Worm (Caenorhabditis elegans) whole organism, L3 larva: ENCODE results near the gene F54F7.3.

Experiments
- R02D3.7 ChIP-seq: fragments of 150-350 bp; optimal IDR thresholded peaks from 2 replicates; lab custom pipeline; 2014; ENCODE audit warnings: missing biosample characterization, missing genetic modification characterization
- ZK546.5 ChIP-seq: sonication (generic microtip); optimal IDR thresholded peaks from 2 replicates; lab custom pipeline; 2017; ENCODE audit warnings: missing biosample characterization, missing genetic modification characterization
- ceh-16 ChIP-seq: sonication (generic microtip); optimal IDR thresholded peaks from 2 replicates; lab custom pipeline; 2017; ENCODE audit warnings: missing biosample characterization, missing genetic modification characterization
- ceh-28 ChIP-seq: fragments of 150-350 bp; optimal IDR thresholded peaks from 2 replicates; lab custom pipeline; 2014; ENCODE audit warnings: missing biosample characterization, missing genetic modification reagents, missing genetic modification characterization
- ceh-9 ChIP-seq: sonication (generic microtip); optimal IDR thresholded peaks from 2 replicates; lab custom pipeline; 2018; ENCODE audit warnings: missing biosample characterization, missing genetic modification characterization
- daf-12 ChIP-seq: fragments of 150-350 bp; optimal IDR thresholded peaks from 2 replicates; lab custom pipeline; 2014; ENCODE audit warnings: missing biosample characterization, missing genetic modification reagents, missing genetic modification characterization
- egl-5 ChIP-seq: fragments of 150-350 bp; optimal IDR thresholded peaks from 2 replicates; lab custom pipeline; 2017; ENCODE audit warnings: missing biosample characterization, missing genetic modification reagents, missing genetic modification characterization, inconsistent platforms
- elt-1 ChIP-seq: fragments of 150-350 bp; optimal IDR thresholded peaks from 2 replicates; lab custom pipeline; 2014; ENCODE audit warnings: missing biosample characterization, missing genetic modification characterization
- elt-2 ChIP-seq: sonication (generic microtip); optimal IDR thresholded peaks from 2 replicates; lab custom pipeline; 2016; ENCODE audit warnings: missing genetic modification reagents, mild to moderate bottlenecking, missing genetic modification characterization, missing compliant biosample characterization
- elt-3 ChIP-seq, 3 experiments: fragments of 150-350 bp in 1 of 3; sonication (generic microtip) in 2 of 3; optimal IDR thresholded peaks; 2 replicates in 2 of 3; 4 replicates in 1 of 3; lab custom pipeline; 2014 to 2017; ENCODE audit warnings: missing biosample characterization in 3 of 3, missing genetic modification characterization in 3 of 3
- fkh-10 ChIP-seq: sonication (generic microtip); optimal IDR thresholded peaks from 2 replicates; lab custom pipeline; 2017; ENCODE audit warnings: missing biosample characterization, missing genetic modification reagents, missing genetic modification characterization
- fkh-2 ChIP-seq: fragments of 150-350 bp; optimal IDR thresholded peaks from 2 replicates; lab custom pipeline; 2014; ENCODE audit warnings: missing biosample characterization, missing genetic modification reagents, missing genetic modification characterization
- fos-1 ChIP-seq: fragments of 150-350 bp; optimal IDR thresholded peaks from 2 replicates; lab custom pipeline; 2014; ENCODE audit warnings: missing biosample characterization, missing genetic modification characterization
- hmg-11 ChIP-seq: sonication (generic microtip); optimal IDR thresholded peaks from 2 replicates; lab custom pipeline; 2016; ENCODE audit warnings: missing genetic modification characterization, missing compliant biosample characterization
- jun-1 ChIP-seq: fragments of 150-350 bp; optimal IDR thresholded peaks from 2 replicates; lab custom pipeline; 2014; ENCODE audit warnings: missing biosample characterization, missing genetic modification reagents, missing genetic modification characterization
- lin-15B ChIP-seq: fragments of 150-350 bp; optimal IDR thresholded peaks from 2 replicates; lab custom pipeline; 2014; ENCODE audit warnings: missing biosample characterization, missing genetic modification characterization
- lin-39 ChIP-seq: fragments of 150-350 bp; optimal IDR thresholded peaks from 2 replicates; lab custom pipeline; 2018; ENCODE audit warnings: missing biosample characterization, missing genetic modification reagents, missing genetic modification characterization
- mdl-1 ChIP-seq: fragments of 150-350 bp; optimal IDR thresholded peaks from 2 replicates; lab custom pipeline; 2014; ENCODE audit warnings: missing biosample characterization, missing genetic modification characterization
- mml-1 ChIP-seq: fragments of 150-350 bp; sonication (generic microtip); optimal IDR thresholded peaks from 3 replicates; lab custom pipeline; 2014; ENCODE audit warnings: missing biosample characterization, missing genetic modification characterization
- nhr-11 ChIP-seq: fragments of 150-350 bp; optimal IDR thresholded peaks from 2 replicates; lab custom pipeline; 2014; ENCODE audit warnings: missing biosample characterization, missing genetic modification characterization
- nhr-12 ChIP-seq: fragments of 150-350 bp; optimal IDR thresholded peaks from 2 replicates; lab custom pipeline; 2014; ENCODE audit warnings: missing biosample characterization, missing genetic modification characterization
- nhr-23 ChIP-seq: fragments of 150-350 bp; optimal IDR thresholded peaks from 2 replicates; lab custom pipeline; 2014; ENCODE audit warnings: missing biosample characterization, missing genetic modification reagents, missing genetic modification characterization
- nhr-237 ChIP-seq: fragments of 150-350 bp; optimal IDR thresholded peaks from 2 replicates; lab custom pipeline; 2014; ENCODE audit warnings: missing biosample characterization, missing genetic modification characterization
- nhr-25 ChIP-seq: sonication (generic microtip); optimal IDR thresholded peaks from 2 replicates; lab custom pipeline; 2017; ENCODE audit warnings: missing biosample characterization, missing genetic modification characterization
- nhr-67 ChIP-seq: fragments of 150-350 bp; optimal IDR thresholded peaks from 2 replicates; lab custom pipeline; 2014; ENCODE audit warnings: missing biosample characterization, missing genetic modification characterization
- nhr-76 ChIP-seq: fragments of 150-350 bp; sonication (generic microtip); optimal IDR thresholded peaks from 5 replicates; lab custom pipeline; 2014; ENCODE audit warnings: missing biosample characterization, missing genetic modification characterization
- nhr-77 ChIP-seq: fragments of 150-350 bp; optimal IDR thresholded peaks from 2 replicates; lab custom pipeline; 2014; ENCODE audit warnings: missing biosample characterization, missing genetic modification characterization
- pha-4 ChIP-seq: fragments of 150-350 bp; optimal IDR thresholded peaks from 2 replicates; lab custom pipeline; 2014; ENCODE audit warnings: missing biosample characterization, missing genetic modification reagents, missing genetic modification characterization
- pqm-1 ChIP-seq: fragments of 150-350 bp; optimal IDR thresholded peaks from 2 replicates; lab custom pipeline; 2017; ENCODE audit warnings: missing biosample characterization, missing genetic modification characterization, inconsistent platforms
- sea-2 ChIP-seq: fragments of 150-350 bp; sonication (generic microtip); optimal IDR thresholded peaks from 4 replicates; lab custom pipeline; 2014; ENCODE audit warnings: missing biosample characterization, missing genetic modification reagents, missing genetic modification characterization
- skn-1 ChIP-seq: fragments of 150-350 bp; optimal IDR thresholded peaks from 2 replicates; lab custom pipeline; 2014; ENCODE audit warnings: missing biosample characterization, missing genetic modification characterization
- snpc-4 ChIP-seq: fragments of 150-350 bp; optimal IDR thresholded peaks from 2 replicates; lab custom pipeline; 2014; ENCODE audit warnings: missing biosample characterization, missing genetic modification characterization
- tbx-2 ChIP-seq: sonication (generic microtip); optimal IDR thresholded peaks from 2 replicates; lab custom pipeline; 2016; ENCODE audit warnings: mild to moderate bottlenecking, missing genetic modification characterization, missing compliant biosample characterization
- unc-39 ChIP-seq: sonication (generic microtip); optimal IDR thresholded peaks from 4 replicates; lab custom pipeline; 2017; ENCODE audit warnings: missing biosample characterization, missing genetic modification characterization
- unc-62 ChIP-seq: fragments of 150-350 bp; sonication (generic microtip); optimal IDR thresholded peaks from 4 replicates; lab custom pipeline; 2014; ENCODE audit warnings: missing biosample characterization, missing genetic modification reagents, missing genetic modification characterization
- ztf-4 ChIP-seq: fragments of 150-350 bp; optimal IDR thresholded peaks from 2 replicates; lab custom pipeline; 2014; ENCODE audit warnings: missing biosample characterization, missing genetic modification characterization

Gene F54F7.3

ce11 chrX:11850082-11850481, at the start of gene F54F7.3:
Gene F54F7.3 (minus strand): TSS chrX:11850182.
- TF ChIP-seq nhr-237 (tag; lab: Kevin White, UChicago) (no peak), ztf-4 (no peak), mdl-1 (tag; lab: Kevin White, UChicago) (no peak), pha-4 (tag; lab: Kevin White, UChicago) (no peak), lin-15B (tag; lab: Kevin White, UChicago) (no peak), hmg-11 (tag; lab: Kevin White, UChicago) (no peak), mml-1 (tag; lab: Kevin White, UChicago) (no peak), nhr-23 (tag; lab: Kevin White, UChicago) (no peak), nhr-12 (tag; lab: Kevin White, UChicago) (no peak), fos-1 (tag; lab: Kevin White, UChicago) (no peak), nhr-11 (tag; lab: Kevin White, UChicago) (no peak), fkh-2 (no peak), sea-2 (GFP tag; lab: Kevin White, UChicago) (no peak)

ce11 chrX:11899031-11899430, 49.0 kb upstream of the F54F7.3 start:
- TF ChIP-seq nhr-23 (tag; lab: Kevin White, UChicago): no peak
- TF ChIP-seq nhr-25 (tag; lab: Kevin White, UChicago): no peak
- TF ChIP-seq elt-2: no peak
- peak; percentile 72 for TF ChIP-seq ceh-28 (tag; lab: Kevin White, UChicago)
- TF ChIP-seq unc-39: no peak
- TF ChIP-seq jun-1: no peak
- no peak for TF ChIP-seq nhr-76 (tag; lab: Kevin White, UChicago)
- TF ChIP-seq elt-1 (tag; lab: Kevin White, UChicago): no peak
- TF ChIP-seq nhr-77: no peak
- peak; percentile 54 for TF ChIP-seq lin-39 (tag; lab: Kevin White, UChicago)
- no peak for TF ChIP-seq tbx-2 (tag; lab: Kevin White, UChicago)
- TF ChIP-seq R02D3.7 (tag; lab: Kevin White, UChicago): no peak
- TF ChIP-seq ceh-9 (tag; lab: Kevin White, UChicago): no peak
- no peak for TF ChIP-seq skn-1 (tag; lab: Kevin White, UChicago)
- no peak for TF ChIP-seq ZK546.5 (tag; lab: Kevin White, UChicago)

ce11 chrX:11898040-11898439, 48.1 kb upstream of the F54F7.3 start, which contains the start of gene Y62H9A.9:
Gene Y62H9A.9 (minus strand): TSS chrX:11898140.
- TF ChIP-seq nhr-67 (tag; lab: Kevin White, UChicago): no peak
- TF ChIP-seq unc-39: no peak
- TF ChIP-seq elt-3 (tag; optimal IDR thresholded peaks at IDR 0.05; lab: Kevin White, UChicago): no peak
- no peak for TF ChIP-seq egl-5 (tag; lab: Kevin White, UChicago)
- no peak for TF ChIP-seq ceh-16
- no peak for TF ChIP-seq snpc-4 (tag; lab: Kevin White, UChicago)
- no peak for TF ChIP-seq pqm-1 (tag; lab: Kevin White, UChicago)
- no peak for TF ChIP-seq unc-62 (GFP tag; lab: Kevin White, UChicago)

ce11 chrX:11896708-11897107, 46.7 kb upstream of the F54F7.3 start:
- no peak for TF ChIP-seq R02D3.7 (tag; lab: Kevin White, UChicago)
- TF ChIP-seq lin-39 (tag; lab: Kevin White, UChicago): no peak
- no peak for TF ChIP-seq elt-1 (tag; lab: Kevin White, UChicago)
- TF ChIP-seq tbx-2 (tag; lab: Kevin White, UChicago): no peak
- TF ChIP-seq egl-5 (tag; lab: Kevin White, UChicago): no peak
- TF ChIP-seq ztf-4: no peak
- TF ChIP-seq fos-1 (tag; lab: Kevin White, UChicago): no peak
- no peak for TF ChIP-seq unc-39

ce11 chrX:11892328-11892727, 42.3 kb upstream of the F54F7.3 start, which contains the start of gene Y62H9A.8:
Gene Y62H9A.8 (minus strand): TSS chrX:11892428.
- TF ChIP-seq nhr-67 (tag; lab: Kevin White, UChicago): no peak
- TF ChIP-seq unc-39: no peak
- TF ChIP-seq fkh-10 (GFP tag; lab: Kevin White, UChicago): no peak
- TF ChIP-seq tbx-2 (tag; lab: Kevin White, UChicago): no peak
- no peak for TF ChIP-seq ceh-9 (tag; lab: Kevin White, UChicago)
- no peak for TF ChIP-seq daf-12 (tag; lab: Kevin White, UChicago)
- no peak for TF ChIP-seq hmg-11 (tag; lab: Kevin White, UChicago)
- TF ChIP-seq nhr-76 (tag; lab: Kevin White, UChicago): no peak
- TF ChIP-seq elt-2: no peak
- no peak for TF ChIP-seq nhr-77
